Worm (Caenorhabditis elegans) whole organism, L4/young adult: Measurements from ENCODE around the gene abu-4.
"Not testable (repeated sequence)": the region's sequence is repeated elsewhere in the genome, so short reads cannot be mapped to it uniquely, and the experiment has no call there.

ENCODE experiments used
- W03F9.2 ChIP-seq: fragments of 150-350 bp; optimal IDR thresholded peaks from 2 replicates; lab custom pipeline; 2014; ENCODE audit warnings: missing biosample characterization, missing genetic modification characterization
- dao-5 ChIP-seq: sonication (generic microtip); optimal IDR thresholded peaks from 2 replicates; lab custom pipeline; 2016; ENCODE audit warnings: missing genotype, missing genetic modification characterization, moderate library complexity, missing compliant biosample characterization
- him-1 ChIP-seq: sonication (generic microtip); optimal IDR thresholded peaks from 2 replicates; lab custom pipeline; 2016; ENCODE audit warnings: missing genotype, missing genetic modification reagents, missing genetic modification characterization, missing compliant biosample characterization

abu-4 gene

DNA sequence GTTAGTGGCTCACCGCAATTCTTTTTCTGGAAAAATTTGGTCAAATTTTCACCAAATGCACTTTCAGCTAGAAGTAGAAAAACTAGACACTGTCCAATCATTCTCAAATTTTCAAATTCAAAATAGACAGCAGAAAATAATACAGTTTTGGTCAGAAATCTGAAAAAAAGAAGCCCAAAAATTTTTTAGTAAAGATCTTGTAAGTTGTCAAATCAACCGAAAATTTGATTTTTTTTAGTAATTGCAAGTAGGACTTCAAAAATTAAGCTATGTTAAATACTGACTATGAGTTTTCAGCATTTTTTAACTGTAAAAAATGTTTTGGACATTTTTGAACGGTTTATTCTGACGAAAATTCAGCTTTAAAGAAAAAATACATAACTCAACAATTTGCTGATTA, 26.3 kb downstream of the abu-4 start, which contains the start of gene Y19D10B.8:
TSS of gene Y19D10B.8 (minus strand) at position 101 of the 400 bp plus-strand sequence.
- TF ChIP-seq dao-5 (tag; lab: Kevin White, UChicago), result no peak

DNA sequence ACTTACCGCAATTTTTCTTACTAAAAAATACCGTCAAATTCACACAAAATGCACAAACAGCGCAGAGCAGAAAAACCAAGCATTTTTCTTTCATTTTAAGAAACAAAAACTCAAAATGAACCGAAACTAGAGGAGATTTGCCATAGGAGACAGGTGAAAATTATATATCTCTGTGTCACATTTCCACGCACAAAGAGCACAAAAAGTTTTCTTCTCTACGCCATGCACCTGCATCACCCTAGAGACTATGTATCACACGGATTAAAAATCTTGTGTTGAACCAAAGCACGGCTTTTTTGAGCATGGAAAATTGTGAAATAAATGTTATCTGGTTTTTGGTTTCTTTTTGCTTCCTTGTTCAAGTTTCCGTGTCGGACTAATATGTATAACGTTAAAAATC, 29.1 kb downstream of the abu-4 start, which contains the start of gene irld-15:
TSS of gene irld-15 (minus strand) at position 101 of the 400 bp plus-strand sequence.
- no peak for TF ChIP-seq him-1
- no peak for TF ChIP-seq dao-5 (tag; lab: Kevin White, UChicago)
- no peak for TF ChIP-seq W03F9.2 (tag; lab: Kevin White, UChicago)

DNA sequence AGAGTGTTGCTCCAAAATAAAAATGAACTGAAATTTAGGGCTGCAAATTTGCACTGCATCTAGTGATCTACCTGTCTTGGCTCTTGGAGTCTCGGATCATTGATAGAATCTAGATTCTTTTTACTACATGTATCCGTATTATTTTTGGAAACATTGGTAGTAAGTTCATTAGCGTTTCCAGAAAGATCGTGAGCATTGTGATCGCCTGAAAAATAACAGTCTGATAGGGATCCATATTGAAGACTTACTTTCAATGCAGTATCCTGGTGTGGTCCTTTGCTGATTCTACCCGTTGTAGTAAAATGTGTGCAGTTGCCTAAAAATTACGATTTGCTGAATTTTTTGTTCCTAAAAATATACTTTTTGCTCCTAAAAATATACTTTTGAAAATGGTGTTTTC, 31.7 kb downstream of the abu-4 start:
- no peak for TF ChIP-seq dao-5 (tag; lab: Kevin White, UChicago)
- no peak for TF ChIP-seq him-1
- TF ChIP-seq W03F9.2 (tag; lab: Kevin White, UChicago), result no peak

DNA sequence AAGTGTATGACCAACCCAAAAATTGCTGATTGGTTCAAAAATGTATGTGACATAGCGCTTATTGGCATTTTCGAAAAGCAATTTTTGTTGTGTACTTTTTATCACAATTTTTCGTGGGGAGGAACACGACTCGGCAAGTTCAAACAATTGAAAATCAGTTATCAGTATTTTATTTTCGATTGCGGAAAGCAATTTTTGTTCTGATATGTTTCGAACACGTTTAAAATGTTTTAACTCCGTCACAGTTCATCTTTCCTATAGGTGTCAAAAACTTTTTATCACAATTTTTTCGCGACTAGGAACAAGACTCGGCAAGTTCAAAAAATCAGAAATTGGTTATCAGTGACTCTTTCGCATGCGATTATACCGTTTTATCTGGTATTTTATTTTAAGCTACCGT, 33.6 kb downstream of the abu-4 start:
- TF ChIP-seq W03F9.2 (tag; lab: Kevin White, UChicago) (no peak), him-1 (no peak), dao-5 (tag; lab: Kevin White, UChicago) (no peak)

DNA sequence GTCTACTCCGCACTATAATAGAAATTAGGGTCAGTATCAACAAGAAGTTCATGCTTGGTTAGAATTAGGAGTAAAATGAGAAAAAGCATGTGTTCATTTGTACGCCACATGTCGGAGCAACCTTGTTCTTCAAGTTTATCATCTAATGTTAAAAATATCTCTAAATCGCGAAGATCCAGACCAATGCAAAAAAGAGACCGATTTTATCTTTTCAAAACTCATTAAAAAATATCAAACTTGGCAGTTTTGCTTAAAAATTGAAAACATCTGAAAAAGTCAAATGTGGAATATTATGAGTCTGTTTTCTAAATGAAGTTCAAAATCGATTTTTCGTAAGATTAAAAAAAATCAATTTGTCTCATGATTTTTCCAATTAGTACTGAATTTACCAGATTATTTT, 46.4 kb downstream of the abu-4 start, which contains the start of gene Y19D10B.6:
TSS of gene Y19D10B.6 (minus strand) at position 101 of the 400 bp plus-strand sequence.
- TF ChIP-seq dao-5 (tag; lab: Kevin White, UChicago); W03F9.2 (tag; lab: Kevin White, UChicago); him-1: not testable (repeated sequence)

DNA sequence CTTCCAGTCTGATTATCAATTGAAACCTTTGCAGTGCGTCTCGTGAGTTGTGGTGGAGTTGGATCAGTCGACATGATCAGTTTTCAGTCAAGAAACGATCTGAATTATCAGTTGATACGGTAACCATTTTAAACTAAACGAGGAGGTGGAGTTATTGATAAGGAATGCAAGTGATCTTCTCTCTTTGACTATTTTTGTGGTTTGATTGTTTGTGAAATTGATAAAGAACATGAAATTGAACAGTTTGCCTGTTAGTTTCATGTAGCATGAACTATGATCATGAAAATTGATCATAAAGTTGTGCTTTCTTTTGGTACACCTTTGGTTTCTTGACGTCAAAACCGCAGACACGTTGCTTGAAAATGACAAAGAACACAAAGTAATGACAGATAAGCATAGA, 47.8 kb downstream of the abu-4 start, which contains the start of gene pud-1.2:
TSS of gene pud-1.2 (minus strand) at position 101 of the 400 bp plus-strand sequence.
- TF ChIP-seq W03F9.2 (tag; lab: Kevin White, UChicago); him-1; dao-5 (tag; lab: Kevin White, UChicago): not testable (repeated sequence)

DNA sequence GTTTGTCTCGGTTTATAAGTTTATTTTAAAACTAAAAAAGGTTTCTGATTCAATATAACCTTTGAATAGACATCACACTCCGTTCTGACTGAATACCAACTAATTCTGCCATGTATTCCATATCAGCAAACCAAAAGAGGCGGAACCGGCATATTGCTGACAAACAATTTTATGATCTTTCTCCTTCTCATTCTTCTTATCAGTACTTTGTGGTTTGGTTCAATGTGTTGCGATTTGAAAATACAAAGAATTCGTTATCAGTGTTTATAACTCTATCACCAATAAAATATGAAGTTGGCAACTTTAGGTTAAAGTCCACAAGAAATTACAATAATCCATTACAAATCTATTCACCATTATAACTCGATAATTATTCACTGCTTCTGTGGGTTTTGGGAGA, 49.6 kb downstream of the abu-4 start:
- TF ChIP-seq W03F9.2 (tag; lab: Kevin White, UChicago), result no peak
- TF ChIP-seq him-1, result no peak
- no peak for TF ChIP-seq dao-5 (tag; lab: Kevin White, UChicago)

DNA sequence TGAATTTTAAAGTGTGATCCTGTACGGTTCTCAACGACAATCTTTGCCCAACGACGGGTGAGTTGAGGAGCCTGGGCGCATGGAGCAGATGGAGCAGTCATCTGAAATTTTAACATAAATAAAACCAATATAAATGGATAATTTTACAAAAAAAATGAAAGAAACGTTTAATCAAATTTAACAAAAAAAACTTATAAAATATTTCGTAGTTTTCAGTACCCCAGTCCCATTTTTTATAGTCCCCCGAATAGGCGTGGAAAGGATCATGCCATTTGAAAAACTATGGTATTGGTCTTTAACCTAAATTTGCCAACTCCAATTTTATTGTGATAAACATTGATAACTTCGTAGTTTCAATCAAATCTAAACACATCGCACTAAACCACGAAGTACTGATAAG, 50.4 kb downstream of the abu-4 start, which contains the start of gene pud-3:
TSS of gene pud-3 (minus strand) at position 101 of the 400 bp plus-strand sequence.
- TF ChIP-seq W03F9.2 (tag; lab: Kevin White, UChicago) (no peak), dao-5 (tag; lab: Kevin White, UChicago) (no peak), him-1 (no peak)
